Worm (Caenorhabditis elegans) whole organism, early embryonic: ENCODE measurements around the gene T05A1.5.

ENCODE experiments used
- B0310.2 ChIP-seq: sonication (generic microtip); optimal IDR thresholded peaks from 2 replicates; lab custom pipeline; 2016; ENCODE audit warnings: mild to moderate bottlenecking, missing genetic modification characterization, missing compliant biosample characterization
- F13C5.2 ChIP-seq: sonication (generic microtip); optimal IDR thresholded peaks from 2 replicates; lab custom pipeline; 2017; ENCODE audit warnings: mild to moderate bottlenecking, missing genetic modification characterization, inconsistent platforms, missing compliant biosample characterization
- aly-1 ChIP-seq: sonication (generic microtip); optimal IDR thresholded peaks from 2 replicates; lab custom pipeline; 2016; ENCODE audit warnings: missing genetic modification characterization, missing compliant biosample characterization
- ama-1 ChIP-seq: fragments of 150-350 bp; optimal IDR thresholded peaks from 2 replicates; lab custom pipeline; 2014
- ceh-13 ChIP-seq: fragments of 200-800 bp; sonication (Bioruptor generic); optimal IDR thresholded peaks from 2 replicates; lab custom pipeline; 2018; ENCODE audit warnings: mild to moderate bottlenecking, missing genetic modification characterization, missing compliant biosample characterization
- ceh-36 ChIP-seq: sonication (generic microtip); optimal IDR thresholded peaks from 2 replicates; lab custom pipeline; 2016; ENCODE audit warnings: missing genetic modification characterization, inconsistent platforms, missing compliant biosample characterization
- ets-7 ChIP-seq: sonication (generic microtip); optimal IDR thresholded peaks from 2 replicates; lab custom pipeline; 2016; ENCODE audit warnings: missing genotype, missing genetic modification characterization, missing compliant biosample characterization
- flt-1 ChIP-seq: fragments of 200-800 bp; sonication (Bioruptor generic); IDR thresholded peaks from 2 replicates; pipeline ENCODE4 v1.3.6; 2022; ENCODE audit warnings: missing genetic modification characterization, missing compliant biosample characterization
- hmbx-1 ChIP-seq: sonication (generic microtip); optimal IDR thresholded peaks from 2 replicates; lab custom pipeline; 2016; ENCODE audit warnings: mild to moderate bottlenecking, missing genetic modification characterization, missing compliant biosample characterization
- hmg-4 ChIP-seq: fragments of 200-800 bp; sonication (Bioruptor generic); optimal IDR thresholded peaks from 2 replicates; lab custom pipeline; 2018; ENCODE audit warnings: mild to moderate bottlenecking, missing genetic modification characterization, missing compliant biosample characterization
- hnd-1 ChIP-seq: sonication (generic microtip); optimal IDR thresholded peaks from 2 replicates; lab custom pipeline; 2016; ENCODE audit warnings: missing genetic modification characterization, missing compliant biosample characterization
- pes-1 ChIP-seq: fragments of 200-800 bp; sonication (Bioruptor generic); IDR thresholded peaks from 2 replicates; pipeline ENCODE4 v1.3.6; 2022; ENCODE audit warnings: missing genetic modification reagents, missing genetic modification characterization, missing compliant biosample characterization
- scrt-1 ChIP-seq: fragments of 200-800 bp; sonication (Bioruptor generic); IDR thresholded peaks from 2 replicates; pipeline ENCODE4 v1.3.6; 2022; ENCODE audit warnings: missing genetic modification characterization, missing compliant biosample characterization
- sea-1 ChIP-seq: fragments of 200-800 bp; sonication (Bioruptor generic); conservative IDR thresholded peaks from 2 replicates; pipeline ENCODE4 v1.3.6; 2022; ENCODE audit warnings: missing genetic modification characterization, missing compliant biosample characterization
- tbx-11 ChIP-seq: fragments of 200-800 bp; sonication (Bioruptor generic); IDR thresholded peaks from 2 replicates; pipeline ENCODE4 v1.3.6; 2022; ENCODE audit warnings: missing genetic modification characterization, missing compliant biosample characterization
- tbx-37 ChIP-seq: fragments of 200-800 bp; sonication (Bioruptor generic); conservative IDR thresholded peaks from 2 replicates; pipeline ENCODE4 v1.3.6; 2022; ENCODE audit warnings: missing genetic modification reagents, missing genetic modification characterization, missing compliant biosample characterization
- tra-4 ChIP-seq: sonication (generic microtip); optimal IDR thresholded peaks from 2 replicates; lab custom pipeline; 2017; ENCODE audit warnings: missing genetic modification characterization, missing compliant biosample characterization

T05A1.5 gene

ce11 chrIV:9545986-9546385 is at the start of gene T05A1.5:
TSS of gene T05A1.5 (plus strand) at chrIV:9546286.
- TF ChIP-seq tbx-37 (no peak), scrt-1 (no peak), F13C5.2 (tag; lab: Kevin White, UChicago) (no peak), pes-1 (GFP tag; lab: Robert Waterston, UW) (no peak), hmbx-1 (tag; lab: Kevin White, UChicago) (no peak), ceh-36 (tag; lab: Kevin White, UChicago) (no peak), ceh-13 (no peak), ama-1 (no peak), tbx-11 (no peak), sea-1 (GFP tag; lab: Robert Waterston, UW) (no peak), aly-1 (tag; lab: Kevin White, UChicago) (no peak), hmg-4 (GFP tag; lab: Kevin White, UChicago) (no peak), flt-1 (GFP tag; lab: Robert Waterston, UW) (no peak), B0310.2 (tag; lab: Kevin White, UChicago) (no peak), hnd-1 (tag; lab: Kevin White, UChicago) (no peak), tra-4 (tag; lab: Kevin White, UChicago) (no peak), ets-7 (tag; lab: Kevin White, UChicago) (no peak)

- no peak for TF ChIP-seq F13C5.2 (tag; lab: Kevin White, UChicago)
Measured at ce11 chrIV:9496306-9496705, 49.8 kb upstream of the T05A1.5 start, which contains the start of gene sru-3. TSS of gene sru-3 (plus strand) at chrIV:9496606.

- no peak for TF ChIP-seq sea-1 (GFP tag; lab: Robert Waterston, UW)
- TF ChIP-seq ceh-36 (tag; lab: Kevin White, UChicago): no peak
- TF ChIP-seq pes-1 (GFP tag; lab: Robert Waterston, UW): no peak
- TF ChIP-seq F13C5.2 (tag; lab: Kevin White, UChicago): no peak
- TF ChIP-seq flt-1 (GFP tag; lab: Robert Waterston, UW): no peak
- no peak for TF ChIP-seq B0310.2 (tag; lab: Kevin White, UChicago)
- TF ChIP-seq hmg-4 (GFP tag; lab: Kevin White, UChicago): no peak
- no peak for TF ChIP-seq aly-1 (tag; lab: Kevin White, UChicago)
- TF ChIP-seq tbx-37: no peak
- no peak for TF ChIP-seq tbx-11
- no peak for TF ChIP-seq ets-7 (tag; lab: Kevin White, UChicago)
- no peak for TF ChIP-seq scrt-1
- TF ChIP-seq tra-4 (tag; lab: Kevin White, UChicago): no peak
Measured at ce11 chrIV:9498088-9498487, 48.0 kb upstream of the T05A1.5 start, which contains the start of gene sru-4. TSS of gene sru-4 (plus strand) at chrIV:9498388.

- TF ChIP-seq scrt-1 (no peak), ceh-13 (no peak), sea-1 (GFP tag; lab: Robert Waterston, UW) (no peak), tbx-37 (no peak), aly-1 (tag; lab: Kevin White, UChicago) (no peak)
Measured at ce11 chrIV:9499636-9500035, 46.5 kb upstream of the T05A1.5 start.

- TF ChIP-seq hmbx-1 (tag; lab: Kevin White, UChicago) (no peak), ets-7 (tag; lab: Kevin White, UChicago) (no peak), hmg-4 (GFP tag; lab: Kevin White, UChicago) (no peak), B0310.2 (tag; lab: Kevin White, UChicago) (no peak), sea-1 (GFP tag; lab: Robert Waterston, UW) (no peak), ceh-36 (tag; lab: Kevin White, UChicago) (no peak), tbx-11 (no peak), F13C5.2 (tag; lab: Kevin White, UChicago) (no peak), ama-1 (no peak), hnd-1 (tag; lab: Kevin White, UChicago) (no peak), pes-1 (GFP tag; lab: Robert Waterston, UW) (no peak), ceh-13 (no peak), tra-4 (tag; lab: Kevin White, UChicago) (no peak), flt-1 (GFP tag; lab: Robert Waterston, UW) (no peak)
Measured at ce11 chrIV:9500100-9500499, 46.0 kb upstream of the T05A1.5 start, which contains the start of gene ugt-21. TSS of gene ugt-21 (plus strand) at chrIV:9500311.

- TF ChIP-seq ceh-13 (no peak), tbx-11 (no peak), ama-1 (no peak), tra-4 (tag; lab: Kevin White, UChicago) (no peak), ets-7 (tag; lab: Kevin White, UChicago) (no peak)
Measured at ce11 chrIV:9506251-9506650, 39.8 kb upstream of the T05A1.5 start, which contains the start of gene ttr-9. TSS of gene ttr-9 (minus strand) at chrIV:9506351.

ce11 chrIV:9508612-9509011 is 37.5 kb upstream of the T05A1.5 start, which contains the start of gene ethe-1:
TSS of gene ethe-1 (minus strand) at chrIV:9508761.
- TF ChIP-seq F13C5.2 (tag; lab: Kevin White, UChicago) (no peak), hnd-1 (tag; lab: Kevin White, UChicago) (no peak), tbx-11 (no peak), tra-4 (tag; lab: Kevin White, UChicago) (no peak)

- TF ChIP-seq tra-4 (tag; lab: Kevin White, UChicago) (no peak), hnd-1 (tag; lab: Kevin White, UChicago) (no peak), tbx-11 (no peak), pes-1 (GFP tag; lab: Robert Waterston, UW) (no peak), ceh-13 (no peak), hmg-4 (GFP tag; lab: Kevin White, UChicago) (no peak), flt-1 (GFP tag; lab: Robert Waterston, UW) (no peak)
Measured at ce11 chrIV:9510439-9510838, 35.6 kb upstream of the T05A1.5 start, which contains the start of gene C33A12.4. TSS of gene C33A12.4 (minus strand) at chrIV:9510569.
